Fruit fly (Drosophila melanogaster) whole organism, pupa: ENCODE results near the gene CG46439.

ENCODE experiments used
- CG10348 ChIP-seq: fragments of 200-800 bp; sonication (Bioruptor generic); IDR thresholded peaks from 2 replicates; pipeline ENCODE4 v1.3.6; 2022; ENCODE audit warnings: missing biosample characterization, missing genetic modification characterization
- CG12605 ChIP-seq: fragments of 200-800 bp; sonication (Bioruptor generic); IDR thresholded peaks from 2 replicates; pipeline ENCODE4 v1.3.6; 2022; ENCODE audit warnings: missing biosample characterization, missing genetic modification characterization
- CG13204 ChIP-seq: fragments of 200-800 bp; sonication (Bioruptor generic); optimal IDR thresholded peaks from 2 replicates; lab custom pipeline; 2018; ENCODE audit warnings: missing biosample characterization, mild to moderate bottlenecking, missing genetic modification characterization, moderate library complexity
- CG14655 ChIP-seq: fragments of 200-800 bp; sonication (Bioruptor generic); optimal IDR thresholded peaks from 3 replicates; lab custom pipeline; 2017; ENCODE audit warnings: mild to moderate bottlenecking, missing biosample characterization, missing genetic modification reagents, missing genetic modification characterization
- CG15710 ChIP-seq: fragments of 200-800 bp; sonication (Bioruptor generic); optimal IDR thresholded peaks from 2 replicates; lab custom pipeline; 2018; ENCODE audit warnings: missing biosample characterization, mild to moderate bottlenecking, missing genetic modification characterization, moderate library complexity
- CG17806 ChIP-seq: fragments of 200-800 bp; sonication (Bioruptor generic); optimal IDR thresholded peaks from 2 replicates; lab custom pipeline; 2018; ENCODE audit warnings: missing biosample characterization, mild to moderate bottlenecking, missing genetic modification characterization, moderate library complexity
- CG32121 ChIP-seq: fragments of 200-800 bp; sonication (Bioruptor generic); IDR thresholded peaks from 2 replicates; pipeline ENCODE4 v1.3.6; 2022; ENCODE audit warnings: missing biosample characterization, missing genetic modification characterization
- CG34367 ChIP-seq: fragments of 200-800 bp; sonication (Bioruptor generic); optimal IDR thresholded peaks from 2 replicates; lab custom pipeline; 2018; ENCODE audit warnings: missing biosample characterization, mild to moderate bottlenecking, missing genetic modification characterization
- CG4496 ChIP-seq: fragments of 200-800 bp; sonication (Bioruptor generic); IDR thresholded peaks from 3 replicates; pipeline ENCODE4 v1.3.6; 2022; ENCODE audit warnings: missing biosample characterization, missing genetic modification characterization
- CG8159 ChIP-seq: fragments of 200-800 bp; sonication (Bioruptor generic); optimal IDR thresholded peaks from 3 replicates; lab custom pipeline; 2018; ENCODE audit warnings: missing biosample characterization, mild to moderate bottlenecking, missing genetic modification characterization, moderate library complexity
- CG8301 ChIP-seq: fragments of 200-800 bp; sonication (Bioruptor generic); optimal IDR thresholded peaks from 2 replicates; lab custom pipeline; 2018; ENCODE audit warnings: missing biosample characterization, mild to moderate bottlenecking, missing genetic modification characterization
- CG9948 ChIP-seq: fragments of 200-800 bp; sonication (Bioruptor generic); optimal IDR thresholded peaks from 2 replicates; lab custom pipeline; 2018; ENCODE audit warnings: missing biosample characterization, mild to moderate bottlenecking, missing genetic modification characterization, moderate library complexity
- D1 ChIP-seq: fragments of 200-800 bp; sonication (Bioruptor generic); optimal IDR thresholded peaks from 2 replicates; lab custom pipeline; 2018; ENCODE audit warnings: missing biosample characterization, mild to moderate bottlenecking, missing genetic modification characterization, moderate library complexity
- EcR ChIP-seq: fragments of 200-800 bp; sonication (Bioruptor generic); optimal IDR thresholded peaks from 3 replicates; lab custom pipeline; 2019; ENCODE audit warnings: missing biosample characterization, missing genetic modification characterization, mild to moderate bottlenecking, moderate library complexity, missing genetic modification reagents
- Ets98B ChIP-seq: fragments of 200-800 bp; sonication (Bioruptor generic); IDR thresholded peaks from 2 replicates; pipeline ENCODE4 v1.3.6; 2022; ENCODE audit warnings: missing biosample characterization, missing genetic modification characterization
- Pif1A ChIP-seq: fragments of 200-800 bp; sonication (Bioruptor generic); optimal IDR thresholded peaks from 3 replicates; lab custom pipeline; 2016; ENCODE audit warnings: missing biosample characterization, missing genetic modification characterization
- Pif1B ChIP-seq: fragments of 200-800 bp; sonication (Bioruptor generic); optimal IDR thresholded peaks from 3 replicates; lab custom pipeline; 2016; ENCODE audit warnings: missing biosample characterization, missing genetic modification characterization
- Snoo ChIP-seq: fragments of 200-800 bp; sonication (Bioruptor generic); optimal IDR thresholded peaks from 3 replicates; lab custom pipeline; 2017; ENCODE audit warnings: missing biosample characterization, mild to moderate bottlenecking, missing genetic modification characterization, inconsistent platforms
- fd96Ca ChIP-seq: fragments of 200-800 bp; sonication (Bioruptor generic); IDR thresholded peaks from 3 replicates; pipeline ENCODE4 v1.3.6; 2022; ENCODE audit warnings: missing biosample characterization, missing genetic modification characterization
- gl ChIP-seq: fragments of 200-800 bp; sonication (Bioruptor generic); optimal IDR thresholded peaks from 2 replicates; lab custom pipeline; 2018; ENCODE audit warnings: missing biosample characterization, mild to moderate bottlenecking, missing genetic modification characterization
- rn ChIP-seq: fragments of 200-800 bp; sonication (Bioruptor generic); IDR thresholded peaks from 2 replicates; pipeline ENCODE4 v1.3.6; 2022; ENCODE audit warnings: missing biosample characterization, missing genetic modification characterization

CG46439 gene

dm6 chr3L:11084557-11085231 is 11.4 kb downstream of the CG46439 start:
- TF ChIP-seq CG14655 (GFP tag; lab: Kevin White, UChicago) (peak; percentile 99), CG34367 (tag; lab: Kevin White, UChicago) (peak; percentile 98), fd96Ca (peak; percentile 96), CG10348 (GFP tag; lab: Robert Waterston, UW) (peak; percentile 94), CG17806 (tag; lab: Kevin White, UChicago) (peak; percentile 98), CG9948 (tag; lab: Kevin White, UChicago) (peak; percentile 98), CG8159 (tag; lab: Kevin White, UChicago) (peak; percentile 97), CG12605 (GFP tag; lab: Robert Waterston, UW) (peak; percentile 99), EcR (GFP tag; lab: Kevin White, UChicago) (peak; percentile 74), CG15710 (tag; lab: Kevin White, UChicago) (peak; percentile 98), gl (peak; percentile 93), CG8301 (peak; percentile 99), Ets98B (peak; percentile 99), rn (GFP tag; lab: Robert Waterston, UW) (peak; percentile 98), CG4496 (peak; percentile 99), D1 (tag; lab: Kevin White, UChicago) (peak; percentile 95), Pif1B (peak; percentile 96), CG32121 (peak; percentile 99), Snoo (tag; lab: Kevin White, UChicago) (peak; percentile 84), Pif1A (peak; percentile 98), CG13204 (peak; percentile 93)

- TF ChIP-seq rn (GFP tag; lab: Robert Waterston, UW): no peak
- TF ChIP-seq fd96Ca: no peak
- peak; percentile 11; the same call in 1 of the 2 replicates for TF ChIP-seq Ets98B
- peak; percentile 15 for TF ChIP-seq EcR (GFP tag; lab: Kevin White, UChicago)
Measured at dm6 chr3L:11083605-11084004, 12.4 kb downstream of the CG46439 start.

- TF ChIP-seq CG8159 (tag; lab: Kevin White, UChicago) (no peak), CG17806 (tag; lab: Kevin White, UChicago) (peak; percentile 36), Ets98B (0 out of 2 replicates have a peak, but pooled peaks have one; percentile 25), CG15710 (tag; lab: Kevin White, UChicago) (peak; percentile 23), CG10348 (GFP tag; lab: Robert Waterston, UW) (no peak), CG4496 (no peak)
Measured at dm6 chr3L:11074043-11074853, 21.8 kb downstream of the CG46439 start, which contains the start of the genes Pfdn2 and Noc1. Gene Pfdn2, minus strand, starts transcription at chr3L:11074388. Gene Noc1, plus strand, starts transcription at chr3L:11074769.

- no peak for TF ChIP-seq CG14655 (GFP tag; lab: Kevin White, UChicago)
- no peak for TF ChIP-seq CG10348 (GFP tag; lab: Robert Waterston, UW)
- no peak for TF ChIP-seq rn (GFP tag; lab: Robert Waterston, UW)
- no peak for TF ChIP-seq gl
- TF ChIP-seq D1 (tag; lab: Kevin White, UChicago): no peak
- TF ChIP-seq CG8159 (tag; lab: Kevin White, UChicago): no peak
- no peak for TF ChIP-seq CG15710 (tag; lab: Kevin White, UChicago)
- TF ChIP-seq CG12605 (GFP tag; lab: Robert Waterston, UW): no peak
- no peak for TF ChIP-seq Ets98B
- no peak for TF ChIP-seq fd96Ca
- TF ChIP-seq CG4496: no peak
- TF ChIP-seq Pif1B: no peak
- no peak for TF ChIP-seq CG8301
- TF ChIP-seq, all 21 proteins: peak for 0
Measured at dm6 chr3L:11071057-11071456, 25.0 kb downstream of the CG46439 start.

dm6 chr3L:11070372-11070854 is 25.6 kb downstream of the CG46439 start, which contains the start of gene Mocs1:
Gene Mocs1, plus strand, starts transcription at chr3L:11070526.
- TF ChIP-seq fd96Ca (peak; percentile 48; the same call in 2 of the 3 replicates), Ets98B (peak; percentile 53; the same call in 1 of the 2 replicates), rn (GFP tag; lab: Robert Waterston, UW) (no peak), CG32121 (peak; percentile 54)

- TF ChIP-seq Pif1A (no peak), fd96Ca (no peak), CG8159 (tag; lab: Kevin White, UChicago) (no peak), CG12605 (GFP tag; lab: Robert Waterston, UW) (no peak), rn (GFP tag; lab: Robert Waterston, UW) (no peak), CG10348 (GFP tag; lab: Robert Waterston, UW) (no peak), CG4496 (no peak), Pif1B (no peak), Ets98B (no peak), D1 (tag; lab: Kevin White, UChicago) (no peak), CG15710 (tag; lab: Kevin White, UChicago) (no peak), CG14655 (GFP tag; lab: Kevin White, UChicago) (no peak)
Measured at dm6 chr3L:11069764-11070163, 26.3 kb downstream of the CG46439 start, which contains the start of gene CG6310. Gene CG6310, minus strand, starts transcription at chr3L:11069864.
